Worm (Caenorhabditis elegans): Measurements from ENCODE around the gene lgc-29.
A peak's percentile ranks its signal among the peaks of the same experiment; 100 is the strongest.

lgc-29 gene

DNA sequence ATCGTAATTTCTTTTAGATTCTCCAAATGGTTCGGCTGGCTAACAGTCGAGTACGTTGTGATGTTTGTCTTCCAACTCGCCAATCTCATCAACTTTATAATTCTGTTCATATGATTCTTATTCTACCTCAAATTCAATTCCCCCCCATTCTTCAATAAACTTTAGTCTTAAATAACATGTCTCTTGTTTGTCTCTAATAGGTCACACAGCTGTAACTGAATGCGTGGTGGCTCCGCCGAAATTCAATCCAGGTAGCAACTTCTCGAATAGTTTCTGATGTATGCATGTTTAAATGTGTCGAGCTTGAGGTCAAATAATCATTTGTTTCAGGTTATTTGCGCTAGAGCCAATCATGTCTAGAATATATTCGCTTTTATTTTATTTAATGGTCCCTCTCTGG, at the start of gene lgc-29:
TSS of gene lgc-29 (plus strand) at position 301 of the 400 bp plus-strand sequence.
- no peak for TF ChIP-seq ama-1 (optimal IDR thresholded peaks at IDR 0.05)
- TF ChIP-seq sup-37 (GFP tag; optimal IDR thresholded peaks at IDR 0.05) = no peak
- no peak for TF ChIP-seq unc-30 (tag; optimal IDR thresholded peaks at IDR 0.05)
- no peak for TF ChIP-seq ztf-11 (tag; optimal IDR thresholded peaks at IDR 0.05)
- TF ChIP-seq zip-4 (GFP tag; optimal IDR thresholded peaks at IDR 0.05) = no peak
- no peak for TF ChIP-seq snpc-4 (tag; optimal IDR thresholded peaks at IDR 0.05)
- no peak for TF ChIP-seq pqm-1 (tag; optimal IDR thresholded peaks at IDR 0.05)
- TF ChIP-seq aly-2 (tag; optimal IDR thresholded peaks at IDR 0.05) = no peak
- TF ChIP-seq mep-1 (tag; optimal IDR thresholded peaks at IDR 0.05) = no peak
- TF ChIP-seq dpl-1 (GFP tag; optimal IDR thresholded peaks at IDR 0.05) = no peak
- no peak for TF ChIP-seq efl-3 (GFP tag; optimal IDR thresholded peaks at IDR 0.05)
- TF ChIP-seq ceh-88 (GFP tag; IDR thresholded peaks at IDR 0.05) = no peak
- no peak for TF ChIP-seq C16A3.4 (tag; optimal IDR thresholded peaks at IDR 0.05)
- TF ChIP-seq egl-27 (tag; optimal IDR thresholded peaks at IDR 0.05) = no peak
- TF ChIP-seq alr-1 (tag; optimal IDR thresholded peaks at IDR 0.05; ENCODE audit: borderline replicate concordance) = no peak
- TF ChIP-seq sox-4 (tag; optimal IDR thresholded peaks at IDR 0.05) = no peak

DNA sequence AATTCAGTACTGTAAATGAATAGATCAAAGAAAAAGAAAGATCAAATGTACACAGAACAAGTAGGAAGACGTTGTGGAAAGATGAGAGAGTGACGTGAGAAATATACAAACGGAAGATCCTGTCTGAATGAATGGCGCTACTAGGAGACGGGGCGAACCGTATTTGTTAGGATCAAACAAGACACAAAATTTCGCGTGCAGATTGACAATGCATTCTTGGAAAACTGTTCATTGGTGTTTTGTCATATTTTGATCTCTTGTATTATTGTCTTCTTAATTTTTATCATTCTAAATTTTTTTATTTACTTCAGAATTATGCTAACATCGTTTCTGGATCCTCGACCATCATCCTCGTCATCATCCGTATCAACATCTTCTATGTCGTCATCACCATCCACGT, 44.0 kb upstream of the lgc-29 start, which contains the start of gene nhr-181:
TSS of gene nhr-181 (plus strand) at position 301 of the 400 bp plus-strand sequence.
- TF ChIP-seq nhr-76 (tag; optimal IDR thresholded peaks at IDR 0.05) (no peak), ztf-4 (tag; optimal IDR thresholded peaks at IDR 0.05) (no peak), hpl-2 (GFP tag; optimal IDR thresholded peaks at IDR 0.05) (no peak), mdl-1 (tag; optimal IDR thresholded peaks at IDR 0.05) (no peak), sup-37 (GFP tag; optimal IDR thresholded peaks at IDR 0.05) (no peak), egl-13 (tag; optimal IDR thresholded peaks at IDR 0.05) (no peak), C16A3.4 (tag; optimal IDR thresholded peaks at IDR 0.05) (no peak), mab-9 (GFP tag; IDR thresholded peaks at IDR 0.05) (no peak), efl-1 (optimal IDR thresholded peaks at IDR 0.05) (no peak), efl-1 (GFP tag; optimal IDR thresholded peaks at IDR 0.05 in 1 of 2) (no peak), nhr-28 (tag; optimal IDR thresholded peaks at IDR 0.05) (no peak), dpl-1 (GFP tag; optimal IDR thresholded peaks at IDR 0.05) (no peak), ztf-11 (tag; optimal IDR thresholded peaks at IDR 0.05) (no peak)

DNA sequence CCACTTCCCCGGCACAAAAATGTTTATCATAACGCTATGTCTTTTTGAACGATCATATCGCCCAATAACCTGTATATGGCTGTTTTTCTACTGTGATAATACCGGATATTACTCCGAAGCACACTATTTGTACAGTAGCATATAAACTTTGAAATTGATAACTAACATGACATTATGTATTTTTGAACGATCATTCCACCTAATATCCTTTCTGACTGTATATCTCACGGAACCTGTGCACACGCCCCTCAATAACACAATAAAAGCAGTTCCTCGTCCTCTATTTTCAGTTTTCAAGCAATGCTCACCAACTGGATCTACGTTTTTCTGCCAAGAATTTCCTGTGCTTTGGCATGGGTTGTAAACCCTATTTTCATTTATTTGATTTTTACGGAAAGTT, 37.2 kb upstream of the lgc-29 start, which contains the start of gene srj-40:
TSS of gene srj-40 (plus strand) at position 301 of the 400 bp plus-strand sequence.
- TF ChIP-seq Y116A8C.19 (tag; optimal IDR thresholded peaks at IDR 0.05; ENCODE audit: borderline replicate concordance) (no peak), unc-30 (tag; optimal IDR thresholded peaks at IDR 0.05) (no peak), ceh-63 (GFP tag; optimal IDR thresholded peaks at IDR 0.05) (no peak), mef-2 (tag; optimal IDR thresholded peaks at IDR 0.05) (no peak), ceh-90 (tag; optimal IDR thresholded peaks at IDR 0.05) (no peak), blmp-1 (tag; optimal IDR thresholded peaks at IDR 0.05) (no peak)

- no peak for TF ChIP-seq mep-1 (tag; optimal IDR thresholded peaks at IDR 0.05)
- no peak for TF ChIP-seq isw-1 (GFP tag; IDR thresholded peaks at IDR 0.05)
- TF ChIP-seq efl-3 (GFP tag; optimal IDR thresholded peaks at IDR 0.05) = no peak
- TF ChIP-seq unc-98 (GFP tag; IDR thresholded peaks at IDR 0.05) = no peak
- no peak for TF ChIP-seq lin-39 (tag; optimal IDR thresholded peaks at IDR 0.05)
- TF ChIP-seq nhr-90 (tag; optimal IDR thresholded peaks at IDR 0.05; ENCODE audit: poor library complexity) = no peak
- no peak for TF ChIP-seq irx-1 (tag; optimal IDR thresholded peaks at IDR 0.05)
- no peak for TF ChIP-seq pqm-1 (tag; optimal IDR thresholded peaks at IDR 0.05)
- no peak for TF ChIP-seq nhr-47 (tag; optimal IDR thresholded peaks at IDR 0.05)
Measured at ce11 chrV:4104298-4104697, 34.5 kb upstream of the lgc-29 start, which contains the start of gene srj-39. Gene srj-39 (plus strand): TSS chrV:4104598.

ce11 chrV:4106688-4107087, 32.1 kb upstream of the lgc-29 start:
- TF ChIP-seq mep-1 (tag; optimal IDR thresholded peaks at IDR 0.05) = no peak
- no peak for TF ChIP-seq efl-1 (optimal IDR thresholded peaks at IDR 0.05)
- peak in 1 of 2 experiments; percentile 90 for TF ChIP-seq efl-1 (GFP tag; optimal IDR thresholded peaks at IDR 0.05 in 1 of 2)

All from whole organism, L1 larva.